Fruit fly (Drosophila melanogaster) whole organism, prepupa: ENCODE data around the gene NPF.

Source experiments
- CG32006 ChIP-seq: fragments of 200-800 bp; sonication (Bioruptor generic); optimal IDR thresholded peaks from 3 replicates; lab custom pipeline; 2017; ENCODE audit warnings: missing biosample characterization, mild to moderate bottlenecking, missing genetic modification characterization
- CG3919 ChIP-seq: fragments of 200-800 bp; sonication (Bioruptor generic); optimal IDR thresholded peaks from 3 replicates; lab custom pipeline; 2016; ENCODE audit warnings: missing biosample characterization, missing genetic modification characterization
- CG6854 ChIP-seq: fragments of 200-800 bp; sonication (Bioruptor generic); optimal IDR thresholded peaks from 2 replicates; lab custom pipeline; 2017; ENCODE audit warnings: missing biosample characterization, mild to moderate bottlenecking, missing genetic modification characterization
- Hr39 ChIP-seq: fragments of 200-800 bp; sonication (Bioruptor generic); optimal IDR thresholded peaks from 2 replicates; lab custom pipeline; 2016; ENCODE audit warnings: missing biosample characterization, missing genetic modification characterization
- OdsH ChIP-seq: fragments of 200-800 bp; sonication (Bioruptor generic); optimal IDR thresholded peaks from 3 replicates; lab custom pipeline; 2016; ENCODE audit warnings: missing biosample characterization, missing genetic modification characterization
- fd59A ChIP-seq: fragments of 200-800 bp; sonication (Bioruptor generic); optimal IDR thresholded peaks from 2 replicates; lab custom pipeline; 2017; ENCODE audit warnings: missing biosample characterization, mild to moderate bottlenecking, missing genetic modification characterization, missing genetic modification reagents
- topi ChIP-seq: fragments of 200-800 bp; sonication (Bioruptor generic); optimal IDR thresholded peaks from 3 replicates; lab custom pipeline; 2016; ENCODE audit warnings: missing biosample characterization, missing genetic modification characterization

dm6 chr3R:16630564-16630963, 21.5 kb downstream of the NPF start:
- TF ChIP-seq topi (GFP tag; lab: Kevin White, UChicago) (no peak), fd59A (GFP tag; lab: Kevin White, UChicago) (no peak), CG32006 (GFP tag; lab: Kevin White, UChicago) (no peak), CG3919 (no peak), Hr39 (GFP tag; lab: Kevin White, UChicago) (no peak), OdsH (GFP tag; lab: Kevin White, UChicago) (no peak), CG6854 (GFP tag; lab: Kevin White, UChicago) (no peak)
